Worm (Caenorhabditis elegans) whole organism, young adult: ENCODE results near the gene snf-9.

Source experiments
- B0019.2 ChIP-seq: fragments of 200-800 bp; sonication (Bioruptor generic); conservative IDR thresholded peaks from 2 replicates; pipeline ENCODE4 v1.3.6; 2022; ENCODE audit warnings: missing genetic modification reagents, missing genetic modification characterization, missing compliant biosample characterization
- B0035.1 ChIP-seq: sonication (generic microtip); optimal IDR thresholded peaks from 2 replicates; lab custom pipeline; 2016; ENCODE audit warnings: missing genetic modification characterization, mild to moderate bottlenecking, missing compliant biosample characterization, missing genotype, missing genetic modification reagents
- B0336.3 ChIP-seq: fragments of 200-800 bp; sonication (Bioruptor generic); IDR thresholded peaks from 2 replicates; pipeline ENCODE4 v1.3.6; 2022; ENCODE audit warnings: missing genetic modification characterization, missing compliant biosample characterization
- D2030.7 ChIP-seq: fragments of 200-800 bp; sonication (Bioruptor generic); IDR thresholded peaks from 2 replicates; pipeline ENCODE4 v1.3.6; 2022; ENCODE audit warnings: missing genetic modification reagents, missing genetic modification characterization, missing compliant biosample characterization
- F33H1.4 ChIP-seq: fragments of 200-800 bp; sonication (Bioruptor generic); IDR thresholded peaks from 2 replicates; pipeline ENCODE4 v1.3.6; 2022; ENCODE audit warnings: missing genetic modification reagents, missing genetic modification characterization, missing compliant biosample characterization
- K11D2.4 ChIP-seq: fragments of 200-800 bp; sonication (Bioruptor generic); IDR thresholded peaks from 2 replicates; pipeline ENCODE4 v1.3.6; 2022; ENCODE audit warnings: missing genetic modification reagents, missing genetic modification characterization, missing compliant biosample characterization
- Y53G8AR.9 ChIP-seq: fragments of 200-800 bp; sonication (Bioruptor generic); conservative IDR thresholded peaks from 2 replicates; pipeline ENCODE4 v1.3.6; 2022; ENCODE audit warnings: missing genetic modification reagents, missing genetic modification characterization, missing compliant biosample characterization
- Y56A3A.18 ChIP-seq: fragments of 200-800 bp; sonication (Bioruptor generic); IDR thresholded peaks from 2 replicates; pipeline ENCODE4 v1.3.6; 2022; ENCODE audit warnings: missing genetic modification reagents, missing genetic modification characterization, missing compliant biosample characterization
- ama-1 ChIP-seq, 3 experiments: fragments of 150-350 bp in 1 of 3; sonication (generic microtip) in 2 of 3; optimal IDR thresholded peaks; 2 replicates each; lab custom pipeline; 2014 to 2018; ENCODE audit warnings: missing biosample characterization in 2 of 3, missing genetic modification characterization in 2 of 3, missing genetic modification reagents in 2 of 3
- aptf-3 ChIP-seq: fragments of 200-800 bp; sonication (Bioruptor generic); IDR thresholded peaks from 2 replicates; pipeline ENCODE4 v1.3.6; 2022; ENCODE audit warnings: missing genetic modification characterization, missing compliant biosample characterization
- atf-7 ChIP-seq: sonication (generic microtip); optimal IDR thresholded peaks from 2 replicates; lab custom pipeline; 2017; ENCODE audit warnings: mild to moderate bottlenecking, missing genetic modification characterization, missing compliant biosample characterization
- athp-1 ChIP-seq: sonication (generic microtip); optimal IDR thresholded peaks from 2 replicates; lab custom pipeline; 2017; ENCODE audit warnings: mild to moderate bottlenecking, missing genetic modification characterization, missing compliant biosample characterization
- attf-3 ChIP-seq: fragments of 200-800 bp; sonication (Bioruptor generic); conservative IDR thresholded peaks from 2 replicates; pipeline ENCODE4 v1.3.6; 2022; ENCODE audit warnings: missing genetic modification reagents, missing genetic modification characterization, missing compliant biosample characterization
- bed-2 ChIP-seq: fragments of 200-800 bp; sonication (Bioruptor generic); IDR thresholded peaks from 2 replicates; pipeline ENCODE4 v1.3.6; 2022; ENCODE audit warnings: missing genetic modification reagents, missing genetic modification characterization, missing compliant biosample characterization
- cebp-1 ChIP-seq, 2 experiments: fragments of 200-800 bp in 1 of 2; sonication (Bioruptor generic) in 1 of 2; sonication (generic microtip) in 1 of 2; IDR thresholded peaks in 1 of 2; optimal IDR thresholded peaks in 1 of 2; 2 replicates each; pipeline versions ENCODE4 v1.3.6 to Lab custom; 2017 to 2022; ENCODE audit warnings: missing compliant biosample characterization in 2 of 2, missing genetic modification characterization in 2 of 2, mild to moderate bottlenecking in 1 of 2, missing genetic modification reagents in 1 of 2, moderate library complexity in 1 of 2
- ceh-27 ChIP-seq: fragments of 200-800 bp; sonication (Bioruptor generic); optimal IDR thresholded peaks from 2 replicates; lab custom pipeline; 2018; ENCODE audit warnings: mild to moderate bottlenecking, missing genetic modification characterization, moderate library complexity, missing compliant biosample characterization
- ceh-40 ChIP-seq: fragments of 200-800 bp; sonication (Bioruptor generic); IDR thresholded peaks from 2 replicates; pipeline ENCODE4 v1.3.6; 2022; ENCODE audit warnings: missing genetic modification characterization, missing compliant biosample characterization
- die-1 ChIP-seq: sonication (generic microtip); optimal IDR thresholded peaks from 2 replicates; lab custom pipeline; 2016; ENCODE audit warnings: missing genotype, mild to moderate bottlenecking, missing genetic modification characterization, missing compliant biosample characterization
- dpl-1 ChIP-seq: fragments of 150-350 bp; optimal IDR thresholded peaks from 2 replicates; lab custom pipeline; 2014; ENCODE audit warnings: missing biosample characterization, missing genetic modification reagents, missing genetic modification characterization
- fkh-3 ChIP-seq: sonication (generic microtip); optimal IDR thresholded peaks from 2 replicates; lab custom pipeline; 2016; ENCODE audit warnings: mild to moderate bottlenecking, missing genetic modification characterization, missing compliant biosample characterization
- gei-17 ChIP-seq: fragments of 200-800 bp; sonication (Bioruptor generic); optimal IDR thresholded peaks from 2 replicates; lab custom pipeline; 2018; ENCODE audit warnings: mild to moderate bottlenecking, missing genetic modification characterization, missing compliant biosample characterization
- hlh-26 ChIP-seq: fragments of 200-800 bp; sonication (Bioruptor generic); conservative IDR thresholded peaks from 2 replicates; pipeline ENCODE4 v1.3.6; 2022; ENCODE audit warnings: missing genetic modification reagents, missing genetic modification characterization, missing compliant biosample characterization
- hrde-1 ChIP-seq: sonication (generic microtip); optimal IDR thresholded peaks from 2 replicates; lab custom pipeline; 2016; ENCODE audit warnings: missing genetic modification characterization, mild to moderate bottlenecking, missing compliant biosample characterization, moderate library complexity, missing genotype, missing genetic modification reagents, borderline replicate concordance
- lin-40 ChIP-seq: sonication (generic microtip); optimal IDR thresholded peaks from 2 replicates; lab custom pipeline; 2016; ENCODE audit warnings: missing genetic modification characterization, mild to moderate bottlenecking, missing compliant biosample characterization, missing genotype, missing genetic modification reagents
- lin-54 ChIP-seq: fragments of 200-800 bp; sonication (Bioruptor generic); optimal IDR thresholded peaks from 2 replicates; lab custom pipeline; 2018; ENCODE audit warnings: mild to moderate bottlenecking, missing genetic modification characterization, missing compliant biosample characterization
- lsy-27 ChIP-seq: sonication (generic microtip); optimal IDR thresholded peaks from 2 replicates; lab custom pipeline; 2017; ENCODE audit warnings: missing genetic modification characterization, mild to moderate bottlenecking, missing compliant biosample characterization, antibody characterized with exemption, missing genotype, borderline replicate concordance; ENCODE audit not compliant: insufficient read depth
- madf-10 ChIP-seq: sonication (generic microtip); optimal IDR thresholded peaks from 2 replicates; lab custom pipeline; 2016; ENCODE audit warnings: mild to moderate bottlenecking, missing genetic modification characterization, missing compliant biosample characterization
- mel-28 ChIP-seq: sonication (generic microtip); optimal IDR thresholded peaks from 2 replicates; lab custom pipeline; 2016; ENCODE audit warnings: borderline replicate concordance, mild to moderate bottlenecking, missing genetic modification characterization, missing compliant biosample characterization
- mes-4 ChIP-seq: sonication (generic microtip); optimal IDR thresholded peaks from 2 replicates; lab custom pipeline; 2016; ENCODE audit warnings: missing genotype, missing genetic modification characterization, missing compliant biosample characterization
- mxl-1 ChIP-seq: sonication (generic microtip); optimal IDR thresholded peaks from 2 replicates; lab custom pipeline; 2016; ENCODE audit warnings: missing genetic modification characterization, missing compliant biosample characterization
- nfya-1 ChIP-seq: sonication (generic microtip); optimal IDR thresholded peaks from 2 replicates; lab custom pipeline; 2017; ENCODE audit warnings: antibody characterized with exemption, missing compliant biosample characterization, missing genetic modification characterization, borderline replicate concordance; ENCODE audit not compliant: insufficient read depth
- nfya-2 ChIP-seq: fragments of 200-800 bp; sonication (Bioruptor generic); IDR thresholded peaks from 2 replicates; pipeline ENCODE4 v1.3.6; 2022; ENCODE audit warnings: missing genetic modification reagents, missing genetic modification characterization, missing compliant biosample characterization
- nfyb-1 ChIP-seq: fragments of 200-800 bp; sonication (Bioruptor generic); IDR thresholded peaks from 2 replicates; pipeline ENCODE4 v1.3.6; 2022; ENCODE audit warnings: missing genetic modification reagents, missing genetic modification characterization, missing compliant biosample characterization
- nhr-27 ChIP-seq: fragments of 200-800 bp; sonication (Bioruptor generic); optimal IDR thresholded peaks from 2 replicates; lab custom pipeline; 2018; ENCODE audit warnings: mild to moderate bottlenecking, missing genetic modification characterization, moderate library complexity, missing compliant biosample characterization
- pha-4 ChIP-seq: fragments of 150-350 bp; sonication (generic microtip); optimal IDR thresholded peaks from 2 replicates; lab custom pipeline; 2014; ENCODE audit warnings: missing biosample characterization, missing genetic modification reagents, missing genetic modification characterization
- snpc-1.3 ChIP-seq: sonication (generic microtip); optimal IDR thresholded peaks from 2 replicates; lab custom pipeline; 2017; ENCODE audit warnings: missing genetic modification characterization, mild to moderate bottlenecking, missing compliant biosample characterization, antibody characterized with exemption, moderate library complexity, missing genotype, missing genetic modification reagents; ENCODE audit not compliant: insufficient read depth
- snpc-3.4 ChIP-seq: sonication (generic microtip); optimal IDR thresholded peaks from 2 replicates; lab custom pipeline; 2017; ENCODE audit warnings: missing genetic modification characterization, mild to moderate bottlenecking, missing compliant biosample characterization, antibody characterized with exemption, moderate library complexity, missing genotype, missing genetic modification reagents
- snpc-4 ChIP-seq, 5 experiments: fragments of 150-350 bp in 1 of 5; sonication (generic microtip) in 4 of 5; optimal IDR thresholded peaks; 2 replicates each; lab custom pipeline; 2014 to 2018; ENCODE audit warnings: missing genetic modification characterization in 5 of 5, missing biosample characterization in 3 of 5, antibody characterized with exemption in 2 of 5, mild to moderate bottlenecking in 2 of 5, missing compliant biosample characterization in 2 of 5, missing genotype in 2 of 5, moderate library complexity in 2 of 5, missing genetic modification reagents in 1 of 5
- tbx-9 ChIP-seq: sonication (generic microtip); optimal IDR thresholded peaks from 2 replicates; lab custom pipeline; 2016; ENCODE audit warnings: borderline replicate concordance, missing genetic modification characterization, inconsistent platforms, missing compliant biosample characterization
- tlf-1 ChIP-seq: fragments of 200-800 bp; sonication (Bioruptor generic); optimal IDR thresholded peaks from 2 replicates; lab custom pipeline; 2018; ENCODE audit warnings: mild to moderate bottlenecking, missing genetic modification characterization, missing compliant biosample characterization
- zim-3 ChIP-seq: sonication (generic microtip); optimal IDR thresholded peaks from 2 replicates; lab custom pipeline; 2017; ENCODE audit warnings: mild to moderate bottlenecking, missing genetic modification characterization, moderate library complexity, missing compliant biosample characterization
- ztf-18 ChIP-seq: sonication (generic microtip); optimal IDR thresholded peaks from 2 replicates; lab custom pipeline; 2016; ENCODE audit warnings: missing genotype, mild to moderate bottlenecking, missing genetic modification characterization, missing compliant biosample characterization

Gene snf-9

ce11 chrIV:17311842-17312241 lies at the start of gene snf-9:
Gene snf-9 (plus strand): TSS chrIV:17312142.
- no peak for TF ChIP-seq snpc-4 (GFP tag; optimal IDR thresholded peaks at IDR 0.05; lab: Kevin White, UChicago)
- TF ChIP-seq snpc-4 (tag; optimal IDR thresholded peaks at IDR 0.05; lab: Kevin White, UChicago): no peak
- no peak for TF ChIP-seq mes-4 (tag; lab: Kevin White, UChicago)
- no peak for TF ChIP-seq dpl-1 (GFP tag; lab: Kevin White, UChicago)
- no peak for TF ChIP-seq fkh-3 (tag; lab: Kevin White, UChicago)
- no peak for TF ChIP-seq die-1 (tag; lab: Kevin White, UChicago)
- no peak for TF ChIP-seq tbx-9
- no peak for TF ChIP-seq lin-40 (tag; lab: Kevin White, UChicago)
- no peak for TF ChIP-seq Y53G8AR.9 (GFP tag; lab: Robert Waterston, UW)

ce11 chrIV:17262385-17262784 lies 49.6 kb upstream of the snf-9 start, which contains the start of gene ZK550.6:
Gene ZK550.6 (minus strand): TSS chrIV:17262485.
- TF ChIP-seq Y56A3A.18 (GFP tag; lab: Robert Waterston, UW) (0 out of 2 replicates have a peak, but pooled peaks have one; percentile 34), B0019.2 (GFP tag; lab: Robert Waterston, UW) (no peak), dpl-1 (GFP tag; lab: Kevin White, UChicago) (no peak), B0336.3 (GFP tag; lab: Robert Waterston, UW) (peak; percentile 41; the same call in 1 of the 2 replicates)

- TF ChIP-seq zim-3 (tag; lab: Kevin White, UChicago) (no peak), nfyb-1 (no peak), dpl-1 (GFP tag; lab: Kevin White, UChicago) (no peak), gei-17 (no peak), snpc-3.4 (tag; lab: Kevin White, UChicago) (no peak), hrde-1 (no peak), ceh-27 (GFP tag; lab: Kevin White, UChicago) (no peak), hlh-26 (GFP tag; lab: Robert Waterston, UW) (no peak), ceh-40 (GFP tag; lab: Robert Waterston, UW) (no peak), B0035.1 (tag; lab: Kevin White, UChicago) (no peak), mxl-1 (tag; lab: Kevin White, UChicago) (no peak), pha-4 (tag; lab: Kevin White, UChicago) (no peak), bed-2 (no peak), D2030.7 (GFP tag; lab: Robert Waterston, UW) (no peak), K11D2.4 (GFP tag; lab: Robert Waterston, UW) (no peak), tlf-1 (no peak), madf-10 (tag; lab: Kevin White, UChicago) (no peak), ztf-18 (tag; lab: Kevin White, UChicago) (no peak), aptf-3 (GFP tag; lab: Robert Waterston, UW) (no peak), F33H1.4 (no peak), nfya-1 (no peak), cebp-1 (GFP tag; IDR thresholded peaks at IDR 0.05; lab: Robert Waterston, UW) (no peak), cebp-1 (tag; optimal IDR thresholded peaks at IDR 0.05; lab: Kevin White, UChicago) (peak; percentile 38), nhr-27 (tag; lab: Kevin White, UChicago) (no peak), nfya-2 (GFP tag; lab: Robert Waterston, UW) (no peak), athp-1 (no peak), lsy-27 (tag; lab: Kevin White, UChicago) (no peak), snpc-1.3 (tag; lab: Kevin White, UChicago) (no peak), mel-28 (no peak), Y53G8AR.9 (GFP tag; lab: Robert Waterston, UW) (no peak), fkh-3 (tag; lab: Kevin White, UChicago) (no peak), lin-54 (GFP tag; lab: Kevin White, UChicago) (peak; percentile 9), atf-7 (tag; lab: Kevin White, UChicago) (peak; percentile 3), ama-1 (optimal IDR thresholded peaks at IDR 0.05; lab: Kevin White, UChicago) (no peak), ama-1 (GFP tag; optimal IDR thresholded peaks at IDR 0.05; lab: Kevin White, UChicago) (no peak), attf-3 (GFP tag; lab: Robert Waterston, UW) (no peak), mes-4 (tag; lab: Kevin White, UChicago) (no peak)
Observed at ce11 chrIV:17263714-17264113, 48.2 kb upstream of the snf-9 start.
